Worm (Caenorhabditis elegans): ENCODE measurements around the gene gldi-2.

Gene gldi-2

DNA sequence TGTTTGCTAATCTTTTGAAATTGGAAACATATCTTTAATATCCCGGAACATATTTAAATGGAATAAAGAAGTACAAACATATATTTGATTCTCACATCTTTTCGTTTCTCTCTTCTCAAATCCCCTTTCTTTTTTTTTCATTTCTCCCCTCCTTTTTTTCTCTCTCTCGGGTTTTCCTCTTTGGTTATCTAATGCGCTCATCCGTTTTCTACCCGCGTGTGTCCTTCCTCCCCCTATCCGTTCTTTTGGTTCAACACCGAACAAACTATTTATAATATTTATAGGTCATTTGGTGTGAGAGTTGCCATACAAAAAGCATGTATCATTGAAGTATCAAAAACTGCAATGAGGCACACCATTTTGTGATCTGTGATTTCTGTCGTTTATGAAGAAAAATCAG, 40.7 kb downstream of the gldi-2 start (continued):
- TF ChIP-seq mep-1 (tag; optimal IDR thresholded peaks at IDR 0.05): peak; percentile 71

DNA sequence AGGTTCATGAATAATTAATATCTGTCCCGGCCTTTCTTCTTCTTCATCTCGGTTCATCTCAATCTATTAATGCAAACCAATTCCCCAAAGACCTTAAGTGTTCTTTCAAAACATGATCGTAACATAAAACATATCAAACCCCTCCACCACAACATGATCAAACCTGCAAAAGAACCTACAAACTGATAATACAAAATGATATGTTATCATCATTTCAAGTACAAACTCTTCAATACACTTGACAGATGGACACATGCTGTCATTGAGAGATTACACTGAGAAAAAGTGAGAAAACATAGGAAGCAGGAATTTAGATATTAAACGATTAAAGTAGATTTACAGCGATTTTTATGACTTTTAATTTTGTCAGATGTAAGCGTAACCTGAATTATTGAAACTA, 41.3 kb downstream of the gldi-2 start:
- TF ChIP-seq F44E2.7 (GFP tag; IDR thresholded peaks at IDR 0.05) (no peak), ceh-62 (tag; optimal IDR thresholded peaks at IDR 0.05) (no peak), ceh-82 (tag; optimal IDR thresholded peaks at IDR 0.05) (no peak), mxl-3 (GFP tag; optimal IDR thresholded peaks at IDR 0.05) (peak; percentile 61), dmd-6 (GFP tag; IDR thresholded peaks at IDR 0.05) (peak; percentile 92), pqm-1 (tag; optimal IDR thresholded peaks at IDR 0.05) (peak; percentile 93), mdl-1 (tag; optimal IDR thresholded peaks at IDR 0.05) (peak in 1 of 2 experiments; percentile 57), T20F7.1 (GFP tag; optimal IDR thresholded peaks at IDR 0.05) (peak; percentile 8), nhr-28 (tag; optimal IDR thresholded peaks at IDR 0.05) (peak; percentile 96), aha-1 (tag) (peak; percentile 92), tra-1 (GFP tag; IDR thresholded peaks at IDR 0.05) (peak; percentile 65), spr-1 (tag; optimal IDR thresholded peaks at IDR 0.05) (no peak), T26A8.4 (GFP tag; IDR thresholded peaks at IDR 0.05) (no peak), unc-62 (GFP tag; optimal IDR thresholded peaks at IDR 0.05 in 1 of 2) (peak in 1 of 2 experiments; percentile 90), unc-62 (tag; optimal IDR thresholded peaks at IDR 0.05) (no peak), hlh-11 (tag; optimal IDR thresholded peaks at IDR 0.05) (peak; percentile 73), nhr-77 (tag; optimal IDR thresholded peaks at IDR 0.05) (peak; percentile 51), ceh-20 (GFP tag; IDR thresholded peaks at IDR 0.05) (peak; percentile 35; the same call in 1 of the 2 replicates), mep-1 (tag; optimal IDR thresholded peaks at IDR 0.05) (no peak), dve-1 (tag; optimal IDR thresholded peaks at IDR 0.05; ENCODE audit: insufficient read depth) (peak; percentile 58), hlh-30 (tag; optimal IDR thresholded peaks at IDR 0.05; ENCODE audit: insufficient read depth) (peak; percentile 41), nhr-111 (GFP tag; optimal IDR thresholded peaks at IDR 0.05) (no peak), daf-16 (GFP tag; optimal IDR thresholded peaks at IDR 0.05) (no peak), daf-16 (tag; optimal IDR thresholded peaks at IDR 0.05) (peak; percentile 45), nhr-6 (tag; optimal IDR thresholded peaks at IDR 0.05) (peak; percentile 18)

- no peak for TF ChIP-seq aly-2 (tag; optimal IDR thresholded peaks at IDR 0.05)
- no peak for TF ChIP-seq dve-1 (tag; optimal IDR thresholded peaks at IDR 0.05; ENCODE audit: insufficient read depth)
- 0 out of 2 replicates have a peak, but pooled peaks have one; percentile 27 for TF ChIP-seq lin-1 (GFP tag; IDR thresholded peaks at IDR 0.05)
- TF ChIP-seq nhr-42 (GFP tag; IDR thresholded peaks at IDR 0.05): no peak
- no peak for TF ChIP-seq zfp-2 (tag; optimal IDR thresholded peaks at IDR 0.05)
- TF ChIP-seq madf-9 (GFP tag; conservative IDR thresholded peaks at IDR 0.05): no peak
- no peak for TF ChIP-seq lin-15B (tag; optimal IDR thresholded peaks at IDR 0.05)
- TF ChIP-seq mes-2 (tag; optimal IDR thresholded peaks at IDR 0.05; ENCODE audit: poor library complexity, severe bottlenecking): no peak
- no peak for TF ChIP-seq nhr-111 (GFP tag; optimal IDR thresholded peaks at IDR 0.05)
- TF ChIP-seq ceh-44 (GFP tag; IDR thresholded peaks at IDR 0.05): no peak
- no peak for TF ChIP-seq pha-4 (GFP tag; IDR thresholded peaks at IDR 0.05)
- TF ChIP-seq pha-4 (tag; optimal IDR thresholded peaks at IDR 0.05): no peak
- no peak for TF ChIP-seq fkh-10 (GFP tag; optimal IDR thresholded peaks at IDR 0.05)
- no peak for TF ChIP-seq F26F4.8 (GFP tag; conservative IDR thresholded peaks at IDR 0.05)
- TF ChIP-seq rbr-2 (tag; optimal IDR thresholded peaks at IDR 0.05): no peak
- no peak for TF ChIP-seq F44E2.7 (GFP tag; IDR thresholded peaks at IDR 0.05)
- no peak for TF ChIP-seq nhr-77 (tag; optimal IDR thresholded peaks at IDR 0.05)
- no peak for TF ChIP-seq sdz-12 (GFP tag; optimal IDR thresholded peaks at IDR 0.05)
- TF ChIP-seq hlh-11 (tag; optimal IDR thresholded peaks at IDR 0.05): peak; percentile 54
- no peak for TF ChIP-seq zfp-3 (GFP tag; conservative IDR thresholded peaks at IDR 0.05)
- TF ChIP-seq aha-1 (tag): peak; percentile 72
- TF ChIP-seq vab-7 (GFP tag; IDR thresholded peaks at IDR 0.05): no peak
- no peak for TF ChIP-seq zag-1 (tag; optimal IDR thresholded peaks at IDR 0.05)
- TF ChIP-seq hlh-30 (tag; optimal IDR thresholded peaks at IDR 0.05; ENCODE audit: insufficient read depth): no peak
- no peak for TF ChIP-seq dpl-1 (GFP tag; optimal IDR thresholded peaks at IDR 0.05)
- no peak for TF ChIP-seq pqm-1 (tag; optimal IDR thresholded peaks at IDR 0.05)
- peak in 1 of 2 experiments; percentile 27 for TF ChIP-seq lsy-2 (tag; optimal IDR thresholded peaks at IDR 0.05)
- TF ChIP-seq daf-8 (GFP tag; IDR thresholded peaks at IDR 0.05): no peak
- TF ChIP-seq D1046.2 (GFP tag; IDR thresholded peaks at IDR 0.05): no peak
- no peak for TF ChIP-seq ceh-28 (tag; optimal IDR thresholded peaks at IDR 0.05)
- TF ChIP-seq skn-1 (tag; optimal IDR thresholded peaks at IDR 0.05): no peak
- TF ChIP-seq daf-16 (GFP tag; optimal IDR thresholded peaks at IDR 0.05): no peak
- TF ChIP-seq daf-16 (tag; optimal IDR thresholded peaks at IDR 0.05): no peak
- no peak for TF ChIP-seq ama-1 (optimal IDR thresholded peaks at IDR 0.05)
- TF ChIP-seq mep-1 (tag; optimal IDR thresholded peaks at IDR 0.05): peak; percentile 4
Measured at ce11 chrII:6825732-6826131, 42.5 kb downstream of the gldi-2 start.
